Fruit fly (Drosophila melanogaster) whole organism, embryonic: ENCODE data around the gene CG11593.

Source experiments
- CG2202 ChIP-seq: fragments of 200-800 bp; sonication (Bioruptor generic); optimal IDR thresholded peaks from 2 replicates; lab custom pipeline; 2018; ENCODE audit warnings: missing biosample characterization, mild to moderate bottlenecking, missing genetic modification characterization
- CG2889 ChIP-seq: fragments of 200-800 bp; sonication (Bioruptor generic); IDR thresholded peaks from 3 replicates; pipeline ENCODE4 v1.3.6; 2022; ENCODE audit warnings: missing biosample characterization, missing genetic modification characterization
- CG6813 ChIP-seq: fragments of 200-800 bp; sonication (Bioruptor generic); optimal IDR thresholded peaks from 2 replicates; lab custom pipeline; 2017; ENCODE audit warnings: missing biosample characterization, missing genetic modification characterization, mild to moderate bottlenecking, moderate library complexity, missing genetic modification reagents
- dati ChIP-seq: fragments of 200-800 bp; sonication (Bioruptor generic); IDR thresholded peaks from 2 replicates; pipeline ENCODE4 v1.3.6; 2022; ENCODE audit warnings: missing biosample characterization, missing genetic modification characterization
- phol ChIP-seq: fragments of 200-800 bp; sonication (Bioruptor generic); optimal IDR thresholded peaks from 3 replicates; lab custom pipeline; 2018; ENCODE audit warnings: missing biosample characterization, mild to moderate bottlenecking, missing genetic modification characterization, moderate library complexity
- slou ChIP-seq: fragments of 200-800 bp; sonication (Bioruptor generic); optimal IDR thresholded peaks from 3 replicates; lab custom pipeline; 2016; ENCODE audit warnings: missing biosample characterization, missing genetic modification characterization

DNA sequence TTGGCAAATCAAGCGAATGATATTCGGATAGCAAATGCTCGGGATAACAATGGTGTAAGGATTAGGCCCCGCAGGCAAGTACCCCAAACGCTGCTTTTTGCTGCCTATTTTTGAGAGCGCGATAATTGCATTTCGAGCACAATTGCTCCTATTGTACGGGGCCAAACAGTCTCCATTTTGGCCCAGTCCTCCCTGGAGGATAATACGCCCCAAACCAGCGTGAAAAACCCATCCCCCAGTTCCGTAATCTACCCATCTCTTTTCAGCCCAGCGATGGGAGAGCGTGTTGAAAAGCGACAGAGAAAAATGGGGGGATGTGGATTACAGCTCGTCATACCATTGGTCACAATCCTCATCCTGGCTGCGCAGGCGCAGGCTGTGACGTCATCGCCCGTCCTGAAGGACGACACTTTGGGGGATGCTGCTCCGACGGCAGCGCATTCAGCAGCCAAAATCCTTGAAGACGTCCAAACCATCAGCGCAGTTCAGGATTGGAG lies 48.5 kb upstream of the CG11593 start, which contains the start of gene Gad1:
- TF ChIP-seq CG6813 (GFP tag; lab: Kevin White, UChicago) (no peak), dati (no peak), CG2889 (GFP tag; lab: Robert Waterston, UW) (no peak), slou (GFP tag; lab: Kevin White, UChicago) (no peak), CG2202 (tag; lab: Kevin White, UChicago) (no peak), phol (tag; lab: Kevin White, UChicago) (no peak)
